Worm (Caenorhabditis elegans): Measurements from ENCODE around the gene pyr-1.

DNA sequence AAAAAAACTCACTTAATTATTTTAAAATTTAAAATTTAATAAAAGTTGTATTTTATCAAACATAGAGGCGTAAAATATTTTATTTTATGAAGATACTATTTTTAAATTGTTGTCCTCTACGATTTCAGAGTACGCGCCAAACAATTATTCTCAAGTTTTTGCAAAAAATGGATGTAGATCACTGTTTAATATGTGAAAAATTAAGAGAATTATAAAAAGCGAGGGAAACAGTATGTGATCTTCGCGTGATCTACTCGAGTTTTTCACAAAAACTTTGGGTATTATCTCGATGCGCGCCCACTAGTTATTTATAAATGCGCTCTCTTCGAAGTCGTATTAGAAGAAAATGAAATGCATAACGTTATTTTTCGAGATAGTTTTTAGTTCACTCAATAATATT, 2.1 kb upstream of the pyr-1 start:
- TF ChIP-seq cog-1 (tag; optimal IDR thresholded peaks at IDR 0.05) (no peak), ztf-23 (GFP tag; IDR thresholded peaks at IDR 0.05) (no peak), med-1 (GFP tag; optimal IDR thresholded peaks at IDR 0.05; ENCODE audit: insufficient read depth) (no peak), tab-1 (GFP tag; IDR thresholded peaks at IDR 0.05) (no peak), flt-1 (GFP tag; IDR thresholded peaks at IDR 0.05) (no peak), T22C8.4 (GFP tag; IDR thresholded peaks at IDR 0.05) (no peak), klf-2 (GFP tag; conservative IDR thresholded peaks at IDR 0.05) (no peak), ref-1 (GFP tag; conservative IDR thresholded peaks at IDR 0.05) (no peak), ztf-29 (GFP tag; IDR thresholded peaks at IDR 0.05) (no peak)
